Worm (Caenorhabditis elegans) whole organism, early embryonic: ENCODE results near the gene Y53G8AL.1.
A peak's percentile ranks its signal among the peaks of the same experiment; 100 is the strongest.

Source experiments
- F13C5.2 ChIP-seq: sonication (generic microtip); optimal IDR thresholded peaks from 2 replicates; lab custom pipeline; 2017; ENCODE audit warnings: mild to moderate bottlenecking, missing genetic modification characterization, inconsistent platforms, missing compliant biosample characterization
- ama-1 ChIP-seq: fragments of 150-350 bp; optimal IDR thresholded peaks from 2 replicates; lab custom pipeline; 2014
- hmbx-1 ChIP-seq: sonication (generic microtip); optimal IDR thresholded peaks from 2 replicates; lab custom pipeline; 2016; ENCODE audit warnings: mild to moderate bottlenecking, missing genetic modification characterization, missing compliant biosample characterization
- sea-1 ChIP-seq: fragments of 200-800 bp; sonication (Bioruptor generic); conservative IDR thresholded peaks from 2 replicates; pipeline ENCODE4 v1.3.6; 2022; ENCODE audit warnings: missing genetic modification characterization, missing compliant biosample characterization

DNA sequence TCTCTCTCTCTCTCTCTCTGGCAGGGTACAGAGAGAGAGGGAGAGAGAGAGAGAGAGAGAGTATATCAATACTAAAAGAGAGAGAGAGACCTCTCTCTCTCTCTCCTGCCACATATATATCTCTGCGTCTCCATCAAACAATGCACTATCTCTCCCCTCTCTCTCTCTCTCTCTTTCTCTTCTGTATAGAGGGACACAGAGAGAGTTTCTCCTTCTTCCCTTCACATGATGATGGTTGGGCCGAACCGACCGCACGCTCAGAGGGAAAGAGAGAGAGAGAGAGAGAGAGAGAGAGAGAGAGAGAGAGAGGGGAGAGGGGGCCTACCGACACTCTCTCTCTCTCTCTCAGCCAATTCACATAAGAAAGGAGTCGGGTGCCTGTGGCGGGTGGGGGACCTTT is 38.8 kb downstream of the Y53G8AL.1 start:
- TF ChIP-seq ama-1 (lab: Kevin White, UChicago) (no peak), F13C5.2 (tag; lab: Kevin White, UChicago) (peak; percentile 52), sea-1 (GFP tag; lab: Robert Waterston, UW) (peak; percentile 56; the same call in 1 of the 2 replicates), hmbx-1 (no peak)
